Worm (Caenorhabditis elegans): Measurements from ENCODE around the gene Y46G5A.38.

Gene Y46G5A.38

ce11 chrII:12789497-12789896, 37.4 kb upstream of the Y46G5A.38 start:
- TF ChIP-seq rnt-1 (tag; optimal IDR thresholded peaks at IDR 0.05), result no peak
- TF ChIP-seq efl-1 (optimal IDR thresholded peaks at IDR 0.05), result no peak
- TF ChIP-seq efl-1 (GFP tag; optimal IDR thresholded peaks at IDR 0.05 in 1 of 2), result no peak
- TF ChIP-seq lin-39 (tag; optimal IDR thresholded peaks at IDR 0.05), result no peak
- TF ChIP-seq nhr-11 (tag; optimal IDR thresholded peaks at IDR 0.05), result no peak
- no peak for TF ChIP-seq egl-27 (tag; optimal IDR thresholded peaks at IDR 0.05)
- no peak for TF ChIP-seq xbp-1 (tag; optimal IDR thresholded peaks at IDR 0.05)
- TF ChIP-seq unc-86 (tag; optimal IDR thresholded peaks at IDR 0.05), result no peak
- TF ChIP-seq mep-1 (tag; optimal IDR thresholded peaks at IDR 0.05), result no peak
- TF ChIP-seq nhr-237 (tag; optimal IDR thresholded peaks at IDR 0.05), result no peak
- no peak for TF ChIP-seq lir-3 (tag; optimal IDR thresholded peaks at IDR 0.05; ENCODE audit: poor library complexity)
- TF ChIP-seq lin-35 (GFP tag; optimal IDR thresholded peaks at IDR 0.05), result no peak
- TF ChIP-seq C04F5.9 (tag; optimal IDR thresholded peaks at IDR 0.05), result no peak
- no peak for TF ChIP-seq efl-3 (GFP tag; optimal IDR thresholded peaks at IDR 0.05)
- no peak for TF ChIP-seq fkh-4 (tag; optimal IDR thresholded peaks at IDR 0.05; ENCODE audit: borderline replicate concordance)
- TF ChIP-seq hlh-17 (GFP tag; optimal IDR thresholded peaks at IDR 0.05; ENCODE audit: borderline replicate concordance), result no peak
- TF ChIP-seq mdl-1 (tag; optimal IDR thresholded peaks at IDR 0.05), result no peak
- TF ChIP-seq nhr-77 (tag; optimal IDR thresholded peaks at IDR 0.05), result no peak
- no peak for TF ChIP-seq ztf-4 (tag; optimal IDR thresholded peaks at IDR 0.05)
- TF ChIP-seq pax-3 (tag; optimal IDR thresholded peaks at IDR 0.05), result no peak

- TF ChIP-seq lin-15B (tag; optimal IDR thresholded peaks at IDR 0.05), result no peak
- no peak for TF ChIP-seq F16B12.6 (tag; optimal IDR thresholded peaks at IDR 0.05)
Observed at ce11 chrII:12790392-12790791, 36.5 kb upstream of the Y46G5A.38 start.

DNA sequence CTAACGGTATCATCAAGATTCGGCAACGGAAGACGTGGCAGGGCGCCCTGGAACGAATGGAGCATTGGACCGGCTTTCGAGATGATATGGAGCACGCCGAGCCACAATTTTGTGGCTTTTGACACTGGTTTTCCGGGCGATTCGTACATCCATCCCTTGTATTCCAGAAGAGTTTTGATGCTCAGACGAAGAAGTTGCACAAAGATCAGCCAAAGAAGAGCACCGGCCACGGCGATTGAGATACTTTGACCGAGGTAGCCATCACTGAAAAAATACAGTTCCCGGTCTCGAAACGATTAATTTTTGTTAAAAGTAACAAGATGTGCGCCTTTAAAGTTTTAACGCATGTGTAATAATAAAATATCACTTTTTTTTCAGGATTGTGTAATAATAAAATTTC, 31.7 kb upstream of the Y46G5A.38 start:
- TF ChIP-seq efl-1 (optimal IDR thresholded peaks at IDR 0.05), result no peak
- peak in 1 of 2 experiments; percentile 7 for TF ChIP-seq efl-1 (GFP tag; optimal IDR thresholded peaks at IDR 0.05 in 1 of 2)
- TF ChIP-seq hpl-2 (GFP tag; optimal IDR thresholded peaks at IDR 0.05), result no peak

DNA sequence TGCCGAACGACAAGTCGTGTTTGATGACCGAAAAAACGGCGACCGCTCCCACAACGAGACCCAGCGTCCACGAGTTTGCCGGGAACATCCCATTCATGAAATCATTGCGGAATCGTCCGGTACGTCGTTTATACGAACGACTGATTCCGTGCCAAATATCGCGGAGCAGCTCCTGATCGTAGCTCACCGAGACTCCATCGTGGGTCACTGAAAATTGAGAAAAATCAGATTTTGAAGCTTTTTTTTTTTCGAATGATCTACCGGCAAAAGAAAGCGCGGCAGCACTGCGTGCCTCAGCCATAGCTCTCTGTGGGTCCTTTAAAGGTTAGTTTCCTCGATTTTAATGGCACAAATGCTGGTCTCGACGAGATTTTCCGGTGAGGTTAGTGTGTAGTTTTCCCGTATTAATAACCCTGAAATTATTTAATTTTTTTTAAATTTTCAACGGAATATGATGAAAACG, 30.8 kb upstream of the Y46G5A.38 start, which contains the start of gene cpt-1:
cpt-1 (minus strand) TSS at position 413 of the 463 bp plus-strand sequence.
- no peak for TF ChIP-seq Y116A8C.19 (tag; optimal IDR thresholded peaks at IDR 0.05; ENCODE audit: borderline replicate concordance)
- no peak for TF ChIP-seq efl-3 (GFP tag; optimal IDR thresholded peaks at IDR 0.05)
- TF ChIP-seq grh-1 (GFP tag; IDR thresholded peaks at IDR 0.05), result no peak
- TF ChIP-seq nhr-84 (tag; optimal IDR thresholded peaks at IDR 0.05), result no peak
- no peak for TF ChIP-seq mab-9 (GFP tag; IDR thresholded peaks at IDR 0.05)
- TF ChIP-seq ceh-63 (GFP tag; optimal IDR thresholded peaks at IDR 0.05), result no peak
- TF ChIP-seq xbp-1 (tag; optimal IDR thresholded peaks at IDR 0.05), result no peak
- TF ChIP-seq ceh-8 (GFP tag; optimal IDR thresholded peaks at IDR 0.05), result no peak
- no peak for TF ChIP-seq dsc-1 (tag; optimal IDR thresholded peaks at IDR 0.05)
- peak; percentile 29 for TF ChIP-seq nhr-85 (tag)
- TF ChIP-seq jun-1 (tag; optimal IDR thresholded peaks at IDR 0.05), result no peak
- TF ChIP-seq mep-1 (tag; optimal IDR thresholded peaks at IDR 0.05), result no peak
- no peak for TF ChIP-seq C04F5.9 (tag; optimal IDR thresholded peaks at IDR 0.05)
- TF ChIP-seq unc-62 (GFP tag; optimal IDR thresholded peaks at IDR 0.05), result no peak
- TF ChIP-seq C16A3.4 (tag; optimal IDR thresholded peaks at IDR 0.05), result no peak
- no peak for TF ChIP-seq ztf-4 (tag; optimal IDR thresholded peaks at IDR 0.05)
- TF ChIP-seq unc-86 (tag; optimal IDR thresholded peaks at IDR 0.05), result no peak
- TF ChIP-seq aha-1 (tag; optimal IDR thresholded peaks at IDR 0.05), result no peak
- no peak for TF ChIP-seq zag-1 (tag; optimal IDR thresholded peaks at IDR 0.05)
- no peak for TF ChIP-seq ceh-90 (tag; optimal IDR thresholded peaks at IDR 0.05)
- TF ChIP-seq elt-2 (tag; optimal IDR thresholded peaks at IDR 0.05), result peak; percentile 21
- TF ChIP-seq ztf-11 (tag; optimal IDR thresholded peaks at IDR 0.05), result no peak
- no peak for TF ChIP-seq dpl-1 (GFP tag; optimal IDR thresholded peaks at IDR 0.05)
- TF ChIP-seq sptf-1 (tag; optimal IDR thresholded peaks at IDR 0.05), result no peak
- peak; percentile 1 for TF ChIP-seq nhr-71 (tag; optimal IDR thresholded peaks at IDR 0.05)
